Worm (Caenorhabditis elegans): ENCODE data around the gene dhs-22.

ce11 chrV:14372774-14373173 lies 48.5 kb downstream of the dhs-22 start, which contains the start of gene unc-39:
- TF ChIP-seq nhr-25 (tag; optimal IDR thresholded peaks at IDR 0.05) (no peak), nhr-12 (tag; optimal IDR thresholded peaks at IDR 0.05) (no peak), lin-15B (tag; optimal IDR thresholded peaks at IDR 0.05) (no peak), ztf-11 (tag; optimal IDR thresholded peaks at IDR 0.05) (no peak), egl-27 (tag; optimal IDR thresholded peaks at IDR 0.05) (no peak), ceh-82 (tag; optimal IDR thresholded peaks at IDR 0.05) (no peak), pqm-1 (tag; optimal IDR thresholded peaks at IDR 0.05) (no peak), fos-1 (tag; optimal IDR thresholded peaks at IDR 0.05) (no peak), skn-1 (tag; optimal IDR thresholded peaks at IDR 0.05) (no peak), pha-4 (tag; optimal IDR thresholded peaks at IDR 0.05) (no peak), elt-3 (tag; optimal IDR thresholded peaks at IDR 0.05) (no peak), zag-1 (tag; optimal IDR thresholded peaks at IDR 0.05) (no peak), mdl-1 (tag; optimal IDR thresholded peaks at IDR 0.05) (no peak), nhr-67 (tag; optimal IDR thresholded peaks at IDR 0.05) (no peak)
